Worm (Caenorhabditis elegans): Measurements from ENCODE around the gene F25D1.8.

F25D1.8 gene

ce11 chrV:10562817-10563216 is 23.6 kb downstream of the F25D1.8 start:
- TF ChIP-seq F49E8.2 (tag; optimal IDR thresholded peaks at IDR 0.05; ENCODE audit: borderline replicate concordance) (no peak), Y5F2A.4 (GFP tag; optimal IDR thresholded peaks at IDR 0.05) (no peak), F37D6.2 (tag; optimal IDR thresholded peaks at IDR 0.05) (no peak), F44E2.7 (GFP tag; IDR thresholded peaks at IDR 0.05) (no peak), vab-7 (GFP tag; IDR thresholded peaks at IDR 0.05) (no peak), unc-39 (tag; optimal IDR thresholded peaks at IDR 0.05) (no peak), nhr-11 (tag; optimal IDR thresholded peaks at IDR 0.05) (no peak), dmd-6 (GFP tag; IDR thresholded peaks at IDR 0.05) (peak; percentile 82), nhr-25 (tag; optimal IDR thresholded peaks at IDR 0.05; ENCODE audit: borderline replicate concordance, insufficient read depth) (no peak), hlh-11 (tag; optimal IDR thresholded peaks at IDR 0.05) (no peak), cey-2 (tag; optimal IDR thresholded peaks at IDR 0.05; ENCODE audit: borderline replicate concordance, insufficient read depth) (no peak), dve-1 (tag; optimal IDR thresholded peaks at IDR 0.05; ENCODE audit: insufficient read depth) (peak; percentile 18)

ce11 chrV:10564140-10564539 is 24.9 kb downstream of the F25D1.8 start:
- TF ChIP-seq lir-3 (tag; optimal IDR thresholded peaks at IDR 0.05) (no peak), php-3 (GFP tag; IDR thresholded peaks at IDR 0.05) (no peak), nhr-102 (tag; optimal IDR thresholded peaks at IDR 0.05) (no peak), hlh-11 (tag; optimal IDR thresholded peaks at IDR 0.05) (peak; percentile 9), nhr-28 (tag; optimal IDR thresholded peaks at IDR 0.05) (peak; percentile 37), nhr-42 (GFP tag; IDR thresholded peaks at IDR 0.05) (no peak), aha-1 (tag) (peak; percentile 73)

ce11 chrV:10564830-10565365 is 25.7 kb downstream of the F25D1.8 start, which contains the start of gene cat-4:
Gene cat-4, plus strand, starts transcription at chrV:10564880.
- TF ChIP-seq nhr-11 (tag; optimal IDR thresholded peaks at IDR 0.05) (no peak), nhr-237 (tag; optimal IDR thresholded peaks at IDR 0.05) (no peak), dmd-6 (GFP tag; IDR thresholded peaks at IDR 0.05) (peak; percentile 57), mxl-2 (GFP tag; conservative IDR thresholded peaks at IDR 0.05) (no peak), ceh-62 (tag; optimal IDR thresholded peaks at IDR 0.05) (no peak), daf-16 (GFP tag; optimal IDR thresholded peaks at IDR 0.05) (no peak), daf-16 (tag; optimal IDR thresholded peaks at IDR 0.05) (peak; percentile 80), nhr-10 (tag; optimal IDR thresholded peaks at IDR 0.05) (peak; percentile 3), unc-62 (GFP tag; optimal IDR thresholded peaks at IDR 0.05 in 1 of 2) (peak in 1 of 2 experiments; percentile 33), unc-62 (tag; optimal IDR thresholded peaks at IDR 0.05) (no peak), mdt-29 (GFP tag; IDR thresholded peaks at IDR 0.05) (no peak), egl-27 (tag; optimal IDR thresholded peaks at IDR 0.05) (no peak), hlh-11 (tag; optimal IDR thresholded peaks at IDR 0.05) (peak; percentile 13), php-3 (GFP tag; IDR thresholded peaks at IDR 0.05) (no peak), nhr-77 (tag; optimal IDR thresholded peaks at IDR 0.05) (peak; percentile 8), ZK546.5 (tag; optimal IDR thresholded peaks at IDR 0.05) (no peak), lin-1 (GFP tag; IDR thresholded peaks at IDR 0.05) (no peak), mdl-1 (tag; optimal IDR thresholded peaks at IDR 0.05) (no peak), aha-1 (tag) (no peak), dve-1 (tag; optimal IDR thresholded peaks at IDR 0.05; ENCODE audit: insufficient read depth) (peak; percentile 8), ZK337.2 (GFP tag; IDR thresholded peaks at IDR 0.05) (no peak)

ce11 chrV:10568496-10568895 is 29.3 kb downstream of the F25D1.8 start:
- TF ChIP-seq unc-62 (GFP tag; optimal IDR thresholded peaks at IDR 0.05 in 1 of 2) (peak in 1 of 2 experiments; percentile 92), unc-62 (tag; optimal IDR thresholded peaks at IDR 0.05) (no peak), hlh-30 (tag; optimal IDR thresholded peaks at IDR 0.05; ENCODE audit: insufficient read depth) (no peak)

All from whole organism, L4 larva.